Worm (Caenorhabditis elegans): Measurements from ENCODE around the gene sdz-13.

The sdz-13 gene

ce11 chrIV:10881230-10881629 is 1.8 kb upstream of the sdz-13 start, which contains the start of gene F13E9.13:
Gene F13E9.13, plus strand, starts transcription at chrIV:10881546.
- no peak for TF ChIP-seq unc-130 (GFP tag; optimal IDR thresholded peaks at IDR 0.05)
- no peak for TF ChIP-seq F37D6.2 (tag; optimal IDR thresholded peaks at IDR 0.05)
- TF ChIP-seq php-3 (GFP tag; IDR thresholded peaks at IDR 0.05): peak; percentile 85
- peak in 1 of 2 experiments; percentile 30 for TF ChIP-seq mdl-1 (tag; optimal IDR thresholded peaks at IDR 0.05)
- peak; percentile 80 for TF ChIP-seq dve-1 (tag; optimal IDR thresholded peaks at IDR 0.05; ENCODE audit: insufficient read depth)
- no peak for TF ChIP-seq mxl-2 (GFP tag; conservative IDR thresholded peaks at IDR 0.05)
- no peak for TF ChIP-seq snpc-4 (tag; optimal IDR thresholded peaks at IDR 0.05)
- no peak for TF ChIP-seq ZK546.5 (tag; optimal IDR thresholded peaks at IDR 0.05)
- TF ChIP-seq pqm-1 (tag; optimal IDR thresholded peaks at IDR 0.05): peak; percentile 2
- TF ChIP-seq ceh-20 (GFP tag; IDR thresholded peaks at IDR 0.05): no peak

- TF ChIP-seq vab-7 (GFP tag; IDR thresholded peaks at IDR 0.05) (no peak), nhr-48 (tag; optimal IDR thresholded peaks at IDR 0.05) (no peak), F37D6.2 (tag; optimal IDR thresholded peaks at IDR 0.05) (no peak), ceh-44 (GFP tag; IDR thresholded peaks at IDR 0.05) (no peak), daf-12 (tag; optimal IDR thresholded peaks at IDR 0.05) (no peak), egl-43 (GFP tag; IDR thresholded peaks at IDR 0.05) (no peak), nhr-111 (GFP tag; optimal IDR thresholded peaks at IDR 0.05) (no peak), zip-11 (GFP tag; IDR thresholded peaks at IDR 0.05) (no peak), lin-38 (GFP tag; IDR thresholded peaks at IDR 0.05) (no peak), lin-13 (GFP tag; optimal IDR thresholded peaks at IDR 0.05) (no peak), ztf-7 (tag; optimal IDR thresholded peaks at IDR 0.05) (no peak), ceh-28 (tag; optimal IDR thresholded peaks at IDR 0.05) (no peak), Y5F2A.4 (GFP tag; optimal IDR thresholded peaks at IDR 0.05) (no peak), D1046.2 (GFP tag; IDR thresholded peaks at IDR 0.05) (no peak), mes-2 (tag; optimal IDR thresholded peaks at IDR 0.05; ENCODE audit: poor library complexity, severe bottlenecking) (no peak), ceh-62 (tag; optimal IDR thresholded peaks at IDR 0.05) (no peak)
Measured at ce11 chrIV:10880264-10880663, 822 bp upstream of the sdz-13 start, which contains the start of gene fipr-15. Gene fipr-15, plus strand, starts transcription at chrIV:10880564.

ce11 chrIV:10876844-10877243 is 2.6 kb downstream of the sdz-13 start, which contains the start of gene fipr-14:
Gene fipr-14, plus strand, starts transcription at chrIV:10877144.
- TF ChIP-seq vab-7 (GFP tag; IDR thresholded peaks at IDR 0.05): no peak
- TF ChIP-seq nhr-10 (tag; optimal IDR thresholded peaks at IDR 0.05): no peak
- no peak for TF ChIP-seq ztf-7 (tag; optimal IDR thresholded peaks at IDR 0.05)
- TF ChIP-seq unc-62 (GFP tag; optimal IDR thresholded peaks at IDR 0.05 in 1 of 2): peak in 1 of 2 experiments; percentile 65
- no peak for TF ChIP-seq unc-62 (tag; optimal IDR thresholded peaks at IDR 0.05)

ce11 chrIV:10874527-10874926 is 4.9 kb downstream of the sdz-13 start, which contains the start of gene F13E9.12:
Gene F13E9.12, minus strand, starts transcription at chrIV:10874627.
- TF ChIP-seq set-16 (GFP tag; IDR thresholded peaks at IDR 0.05) (no peak), dpl-1 (GFP tag; optimal IDR thresholded peaks at IDR 0.05) (no peak), zip-2 (tag; optimal IDR thresholded peaks at IDR 0.05) (no peak), attf-4 (tag; optimal IDR thresholded peaks at IDR 0.05) (no peak), hif-1 (tag; optimal IDR thresholded peaks at IDR 0.05) (no peak), ceh-82 (tag; optimal IDR thresholded peaks at IDR 0.05) (no peak), ceh-20 (GFP tag; IDR thresholded peaks at IDR 0.05) (no peak), lin-29 (GFP tag; IDR thresholded peaks at IDR 0.05) (no peak), lim-7 (GFP tag; IDR thresholded peaks at IDR 0.05) (no peak), lir-3 (tag; optimal IDR thresholded peaks at IDR 0.05) (no peak), dve-1 (tag; optimal IDR thresholded peaks at IDR 0.05; ENCODE audit: insufficient read depth) (no peak), Y105C5A.15 (GFP tag; IDR thresholded peaks at IDR 0.05) (no peak), Y48G9A.11 (GFP tag; IDR thresholded peaks at IDR 0.05) (no peak), nhr-42 (GFP tag; IDR thresholded peaks at IDR 0.05) (no peak), dmd-9 (GFP tag; IDR thresholded peaks at IDR 0.05) (no peak), ama-1 (optimal IDR thresholded peaks at IDR 0.05) (no peak), F37D6.2 (tag; optimal IDR thresholded peaks at IDR 0.05) (no peak)

Data from whole organism, L4 larva.